Fruit fly (Drosophila melanogaster): Measurements from ENCODE around the gene CG42464.

DNA sequence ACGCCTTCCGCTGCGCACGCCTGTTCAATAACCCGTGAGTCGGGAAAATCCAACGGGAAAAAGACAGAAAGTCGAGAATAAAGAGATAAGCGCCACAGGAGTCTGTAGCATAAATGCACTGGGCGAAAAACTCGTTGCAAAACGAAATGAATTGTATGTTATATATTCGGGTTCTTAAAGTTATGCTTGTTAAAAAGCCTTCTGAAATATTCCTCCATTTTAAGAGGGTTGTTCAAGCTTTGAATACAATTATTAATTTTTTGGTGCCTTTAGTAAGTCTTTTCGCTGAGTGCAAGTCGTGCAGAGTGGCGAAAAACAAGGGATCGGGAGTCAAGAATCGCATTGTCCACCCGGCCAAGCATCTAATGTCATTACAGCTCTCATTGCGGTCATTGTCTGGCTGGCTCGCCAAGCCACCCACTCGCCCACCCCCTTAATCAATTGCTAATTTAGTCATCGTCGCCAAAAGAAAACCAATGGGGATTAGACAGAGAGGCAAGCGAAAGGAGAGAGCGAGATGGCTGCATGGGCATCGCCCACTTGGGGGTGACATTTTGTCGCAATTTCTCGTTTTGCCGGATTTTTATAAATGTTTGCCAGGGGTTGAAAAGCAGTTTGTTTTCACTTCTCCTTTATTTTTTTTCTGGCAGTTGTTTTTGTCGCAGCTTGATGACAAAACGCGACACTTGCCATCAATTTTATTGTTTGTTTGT is 14.0 kb upstream of the CG42464 start:
- TF ChIP-seq bab1 (GFP tag; optimal IDR thresholded peaks at IDR 0.05) = no peak
- TF ChIP-seq toe (GFP tag; optimal IDR thresholded peaks at IDR 0.05) = no peak
- TF ChIP-seq CG5204 (GFP tag; optimal IDR thresholded peaks at IDR 0.05) = no peak
- TF ChIP-seq CG11617 (GFP tag; optimal IDR thresholded peaks at IDR 0.05) = no peak
- no peak for TF ChIP-seq kay (GFP tag; ENCODE audit: borderline replicate concordance)
- TF ChIP-seq CG7045 (GFP tag; optimal IDR thresholded peaks at IDR 0.05) = no peak
- no peak for TF ChIP-seq CG14711 (tag; optimal IDR thresholded peaks at IDR 0.05)
- no peak for TF ChIP-seq cic (GFP tag; optimal IDR thresholded peaks at IDR 0.05)
- no peak for TF ChIP-seq Mnt (GFP tag; optimal IDR thresholded peaks at IDR 0.05)
- no peak for TF ChIP-seq CG33017 (tag; optimal IDR thresholded peaks at IDR 0.05)
- TF ChIP-seq CG1620 (GFP tag; optimal IDR thresholded peaks at IDR 0.05) = no peak
- TF ChIP-seq pad (GFP tag; optimal IDR thresholded peaks at IDR 0.05) = no peak
- no peak for TF ChIP-seq cnc (optimal IDR thresholded peaks at IDR 0.05)
